Fruit fly (Drosophila melanogaster) whole organism: Measurements from ENCODE around the gene CG13038.

ENCODE experiments used
- pan ChIP-seq: fragments of >200 bp; optimal IDR thresholded peaks from 2 replicates; lab custom pipeline; 2017
- usp ChIP-seq: fragments of >200 bp; optimal IDR thresholded peaks from 2 replicates; lab custom pipeline; 2017; ENCODE audit warnings: missing biosample characterization, missing genetic modification characterization, mixed read lengths

DNA sequence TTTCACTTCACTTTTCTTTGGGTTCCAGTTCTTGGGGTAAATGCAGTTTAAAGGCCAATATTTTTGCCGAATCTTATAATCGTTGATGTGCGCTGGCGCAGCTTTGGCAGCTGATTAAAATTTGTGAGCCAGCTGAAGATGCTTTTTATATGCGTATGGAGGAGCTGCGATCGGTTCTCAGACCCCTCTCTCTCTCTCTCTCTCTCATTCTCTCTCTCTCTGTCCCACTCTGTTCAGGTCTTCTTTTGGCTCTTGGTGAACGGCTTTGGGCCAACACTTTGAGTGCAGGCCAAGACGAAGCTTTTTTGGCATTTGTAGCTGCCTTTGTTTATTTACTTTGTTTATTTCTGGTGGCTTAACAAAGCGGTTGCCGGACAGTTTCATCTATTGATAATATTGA lies 39.4 kb downstream of the CG13038 start, which contains the start of gene CG13046:
- TF ChIP-seq pan (lab: Kevin White, UChicago) = no peak
- no peak for TF ChIP-seq usp (GFP tag; lab: Kevin White, UChicago)
